Fruit fly (Drosophila melanogaster) whole organism: Measurements from ENCODE around the gene NO66.
"Not testable (repeated sequence)": the region's sequence is repeated elsewhere in the genome, so short reads cannot be mapped to it uniquely, and the experiment has no call there.

Experiments used
- CG8478 ChIP-seq: fragments of >200 bp; optimal IDR thresholded peaks from 2 replicates; lab custom pipeline; 2018; ENCODE audit warnings: inconsistent platforms
- Dll ChIP-seq: fragments of >200 bp; optimal IDR thresholded peaks from 2 replicates; lab custom pipeline; 2017
- EcR ChIP-seq, 2 experiments: fragments of >200 bp; optimal IDR thresholded peaks; 2 replicates each; lab custom pipeline; 2017; ENCODE audit warnings: missing biosample characterization in 2 of 2, missing genetic modification characterization in 2 of 2, missing genetic modification reagents in 2 of 2
- pan ChIP-seq: fragments of >200 bp; optimal IDR thresholded peaks from 2 replicates; lab custom pipeline; 2017
- psq ChIP-seq: fragments of >200 bp; optimal IDR thresholded peaks from 2 replicates; lab custom pipeline; 2017
- usp ChIP-seq: fragments of >200 bp; optimal IDR thresholded peaks from 2 replicates; lab custom pipeline; 2017; ENCODE audit warnings: missing biosample characterization, missing genetic modification characterization, mixed read lengths

The NO66 gene

dm6 chrX:4319240-4319639 lies at the start of gene NO66:
NO66 (plus strand) TSS chrX:4319438.
- not testable (repeated sequence) for TF ChIP-seq usp (GFP tag; lab: Kevin White, UChicago); Dll (lab: Kevin White, UChicago); CG8478 (lab: Kevin White, UChicago)

- TF ChIP-seq pan (lab: Kevin White, UChicago) (no peak), CG8478 (lab: Kevin White, UChicago) (no peak), usp (GFP tag; lab: Kevin White, UChicago) (no peak), psq (lab: Kevin White, UChicago) (no peak), EcR (GFP tag; optimal IDR thresholded peaks at IDR 0.05; lab: Kevin White, UChicago) (no peak), Dll (lab: Kevin White, UChicago) (no peak)
Observed at dm6 chrX:4273499-4273898, 45.7 kb upstream of the NO66 start.

dm6 chrX:4276900-4277299 lies 42.3 kb upstream of the NO66 start, which contains the start of gene CG15577:
CG15577 (minus strand) TSS chrX:4277000.
- no peak for TF ChIP-seq pan (lab: Kevin White, UChicago)

- TF ChIP-seq EcR (GFP tag; optimal IDR thresholded peaks at IDR 0.05; lab: Kevin White, UChicago), result no peak
- TF ChIP-seq usp (GFP tag; lab: Kevin White, UChicago), result no peak
- TF ChIP-seq CG8478 (lab: Kevin White, UChicago), result no peak
- no peak for TF ChIP-seq Dll (lab: Kevin White, UChicago)
- no peak for TF ChIP-seq psq (lab: Kevin White, UChicago)
- no peak for TF ChIP-seq pan (lab: Kevin White, UChicago)
Observed at dm6 chrX:4277861-4278260, 41.4 kb upstream of the NO66 start, which contains the start of gene CG15578. CG15578 (minus strand) TSS chrX:4277961.

dm6 chrX:4280769-4281168 lies 38.5 kb upstream of the NO66 start:
- TF ChIP-seq CG8478 (lab: Kevin White, UChicago) (no peak), pan (lab: Kevin White, UChicago) (no peak), psq (lab: Kevin White, UChicago) (no peak), Dll (lab: Kevin White, UChicago) (no peak), usp (GFP tag; lab: Kevin White, UChicago) (no peak), EcR (GFP tag; optimal IDR thresholded peaks at IDR 0.05; lab: Kevin White, UChicago) (no peak)

- TF ChIP-seq EcR (GFP tag; optimal IDR thresholded peaks at IDR 0.05; lab: Kevin White, UChicago) (no peak), CG8478 (lab: Kevin White, UChicago) (no peak), pan (lab: Kevin White, UChicago) (no peak), usp (GFP tag; lab: Kevin White, UChicago) (no peak), psq (lab: Kevin White, UChicago) (no peak), Dll (lab: Kevin White, UChicago) (no peak)
Observed at dm6 chrX:4293418-4293817, 25.8 kb upstream of the NO66 start.

dm6 chrX:4302246-4302645 lies 17.0 kb upstream of the NO66 start, which contains the start of gene CG12692:
CG12692 (minus strand) TSS chrX:4302346.
- TF ChIP-seq pan (lab: Kevin White, UChicago) (no peak), EcR (GFP tag; optimal IDR thresholded peaks at IDR 0.05; lab: Kevin White, UChicago) (no peak), psq (lab: Kevin White, UChicago) (no peak), usp (GFP tag; lab: Kevin White, UChicago) (no peak), Dll (lab: Kevin White, UChicago) (no peak), CG8478 (lab: Kevin White, UChicago) (no peak)

- TF ChIP-seq Dll (lab: Kevin White, UChicago) (no peak), usp (GFP tag; lab: Kevin White, UChicago) (no peak), psq (lab: Kevin White, UChicago) (no peak), pan (lab: Kevin White, UChicago) (no peak), EcR (GFP tag; optimal IDR thresholded peaks at IDR 0.05; lab: Kevin White, UChicago) (no peak), CG8478 (lab: Kevin White, UChicago) (no peak)
Observed at dm6 chrX:4305980-4306379, 13.3 kb upstream of the NO66 start.

- TF ChIP-seq pan (lab: Kevin White, UChicago), result no peak
- no peak for TF ChIP-seq EcR (GFP tag; optimal IDR thresholded peaks at IDR 0.05; lab: Kevin White, UChicago)
- no peak for TF ChIP-seq Dll (lab: Kevin White, UChicago)
- TF ChIP-seq psq (lab: Kevin White, UChicago), result no peak
- no peak for TF ChIP-seq CG8478 (lab: Kevin White, UChicago)
Observed at dm6 chrX:4311699-4312098, 7.5 kb upstream of the NO66 start, which contains the start of gene CG15579. CG15579 (minus strand) TSS chrX:4311799.

dm6 chrX:4318701-4319100 lies 537 bp upstream of the NO66 start, which contains the start of gene mei-9:
mei-9 (minus strand) TSS chrX:4318801.
- TF ChIP-seq usp (GFP tag; lab: Kevin White, UChicago); EcR (GFP tag; optimal IDR thresholded peaks at IDR 0.05; lab: Kevin White, UChicago); CG8478 (lab: Kevin White, UChicago): not testable (repeated sequence)

- TF ChIP-seq Dll (lab: Kevin White, UChicago) (no peak), pan (lab: Kevin White, UChicago) (no peak), usp (GFP tag; lab: Kevin White, UChicago) (no peak), EcR (GFP tag; optimal IDR thresholded peaks at IDR 0.05; lab: Kevin White, UChicago) (no peak)
Observed at dm6 chrX:4322131-4322233, 2.7 kb downstream of the NO66 start, which contains the start of gene mRpL33. mRpL33 (minus strand) TSS chrX:4322231.

- TF ChIP-seq CG8478 (lab: Kevin White, UChicago), result no peak
- no peak for TF ChIP-seq Dll (lab: Kevin White, UChicago)
- TF ChIP-seq psq (lab: Kevin White, UChicago), result no peak
- no peak for TF ChIP-seq EcR (GFP tag; optimal IDR thresholded peaks at IDR 0.05; lab: Kevin White, UChicago)
- no peak for TF ChIP-seq pan (lab: Kevin White, UChicago)
- no peak for TF ChIP-seq usp (GFP tag; lab: Kevin White, UChicago)
Observed at dm6 chrX:4322234-4323210, 3.3 kb downstream of the NO66 start, which contains the start of gene norpA. norpA (plus strand) TSS chrX:4322626.
